Worm (Caenorhabditis elegans) whole organism, young adult: ENCODE measurements around the gene sphr-1.

Experiments
- ama-1 ChIP-seq, 3 experiments: fragments of 150-350 bp in 1 of 3; sonication (generic microtip) in 2 of 3; optimal IDR thresholded peaks; 2 replicates each; lab custom pipeline; 2014 to 2018; ENCODE audit warnings: missing biosample characterization in 2 of 3, missing genetic modification characterization in 2 of 3, missing genetic modification reagents in 2 of 3
- mxl-1 ChIP-seq: sonication (generic microtip); optimal IDR thresholded peaks from 2 replicates; lab custom pipeline; 2016; ENCODE audit warnings: missing genetic modification characterization, missing compliant biosample characterization
- nfya-1 ChIP-seq: sonication (generic microtip); optimal IDR thresholded peaks from 2 replicates; lab custom pipeline; 2017; ENCODE audit warnings: antibody characterized with exemption, missing compliant biosample characterization, missing genetic modification characterization, borderline replicate concordance; ENCODE audit not compliant: insufficient read depth
- sptf-2 ChIP-seq: fragments of 200-800 bp; sonication (Bioruptor generic); optimal IDR thresholded peaks from 2 replicates; lab custom pipeline; 2018; ENCODE audit warnings: mild to moderate bottlenecking, missing genetic modification characterization, missing compliant biosample characterization

ce11 chrV:9152339-9152738 is 39.1 kb upstream of the sphr-1 start:
- TF ChIP-seq nfya-1 (tag; lab: Kevin White, UChicago) (no peak), sptf-2 (no peak), ama-1 (optimal IDR thresholded peaks at IDR 0.05; lab: Kevin White, UChicago) (no peak), ama-1 (GFP tag; optimal IDR thresholded peaks at IDR 0.05; lab: Kevin White, UChicago) (no peak), mxl-1 (tag; lab: Kevin White, UChicago) (no peak)
